Fruit fly (Drosophila melanogaster) Kc167 (cell line): ENCODE results near the gene Cks85A.

Experiments used
- Myc ChIP-seq: fragments of >200 bp; optimal IDR thresholded peaks from 2 replicates; lab custom pipeline; 2017; ENCODE audit warnings: missing external identifiers
- Sin3A ChIP-seq: fragments of >200 bp; optimal IDR thresholded peaks from 2 replicates; lab custom pipeline; 2018; ENCODE audit warnings: missing external identifiers
- insv ChIP-seq: fragments of >200 bp; optimal IDR thresholded peaks from 3 replicates; lab custom pipeline; 2018; ENCODE audit warnings: missing external identifiers
- ttk ChIP-seq: sonication (Bioruptor generic); optimal IDR thresholded peaks from 2 replicates; lab custom pipeline; 2017; ENCODE audit warnings: missing external identifiers

dm6 chr3R:8679934-8680333, 38.3 kb downstream of the Cks85A start, which contains the start of gene CG33325:
- TF ChIP-seq ttk (lab: Kevin White, UChicago) (no peak), Myc (no peak), Sin3A (lab: Kevin White, UChicago) (no peak), insv (no peak)
